Worm (Caenorhabditis elegans) whole organism, L4 larva: ENCODE results near the gene Y51B9A.7.

Experiments
- R02D3.7 ChIP-seq: fragments of 150-350 bp; sonication (generic microtip); optimal IDR thresholded peaks from 3 replicates; lab custom pipeline; 2014; ENCODE audit warnings: missing biosample characterization, missing genetic modification characterization
- T20F7.1 ChIP-seq: fragments of 200-800 bp; sonication (Bioruptor generic); optimal IDR thresholded peaks from 2 replicates; lab custom pipeline; 2018; ENCODE audit warnings: mild to moderate bottlenecking, missing genetic modification characterization, missing compliant biosample characterization
- T26A8.4 ChIP-seq: fragments of 200-800 bp; sonication (Bioruptor generic); IDR thresholded peaks from 2 replicates; pipeline ENCODE4 v1.3.6; 2022; ENCODE audit warnings: missing genetic modification characterization, missing compliant biosample characterization
- Y105C5A.15 ChIP-seq: fragments of 200-800 bp; sonication (Bioruptor generic); IDR thresholded peaks from 2 replicates; pipeline ENCODE4 v1.3.6; 2022; ENCODE audit warnings: missing genetic modification characterization, missing compliant biosample characterization
- Y48G9A.11 ChIP-seq: fragments of 200-800 bp; sonication (Bioruptor generic); IDR thresholded peaks from 2 replicates; pipeline ENCODE4 v1.3.6; 2022; ENCODE audit warnings: missing genetic modification reagents, missing genetic modification characterization, missing compliant biosample characterization
- Y5F2A.4 ChIP-seq: fragments of 200-800 bp; sonication (Bioruptor generic); optimal IDR thresholded peaks from 2 replicates; lab custom pipeline; 2018; ENCODE audit warnings: mild to moderate bottlenecking, missing genetic modification characterization, missing compliant biosample characterization
- Y75B8A.6 ChIP-seq: fragments of 200-800 bp; sonication (Bioruptor generic); IDR thresholded peaks from 2 replicates; pipeline ENCODE4 v1.3.6; 2022; ENCODE audit warnings: missing genetic modification reagents, missing genetic modification characterization, missing compliant biosample characterization
- attf-4 ChIP-seq: sonication (generic microtip); optimal IDR thresholded peaks from 3 replicates; lab custom pipeline; 2017; ENCODE audit warnings: missing biosample characterization, missing genetic modification characterization
- daf-16 ChIP-seq, 3 experiments: sonication (generic microtip); optimal IDR thresholded peaks; 2 replicates each; lab custom pipeline; 2016 to 2017; ENCODE audit warnings: missing genetic modification characterization in 3 of 3, missing genetic modification reagents in 3 of 3, mild to moderate bottlenecking in 2 of 3, missing compliant biosample characterization in 2 of 3, missing biosample characterization in 1 of 3, moderate library complexity in 1 of 3
- dmd-6 ChIP-seq: fragments of 200-800 bp; sonication (Bioruptor generic); IDR thresholded peaks from 2 replicates; pipeline ENCODE4 v1.3.6; 2022; ENCODE audit warnings: missing genetic modification reagents, missing genetic modification characterization, missing compliant biosample characterization
- dmd-8 ChIP-seq: fragments of 200-800 bp; sonication (Bioruptor generic); IDR thresholded peaks from 2 replicates; pipeline ENCODE4 v1.3.6; 2022; ENCODE audit warnings: missing genetic modification characterization, missing compliant biosample characterization
- dmd-9 ChIP-seq: fragments of 200-800 bp; sonication (Bioruptor generic); IDR thresholded peaks from 2 replicates; pipeline ENCODE4 v1.3.6; 2022; ENCODE audit warnings: missing genetic modification reagents, missing genetic modification characterization, missing compliant biosample characterization
- dpl-1 ChIP-seq: fragments of 150-350 bp; optimal IDR thresholded peaks from 2 replicates; lab custom pipeline; 2014; ENCODE audit warnings: missing biosample characterization, missing genetic modification reagents, missing genetic modification characterization
- dve-1 ChIP-seq: sonication (generic microtip); optimal IDR thresholded peaks from 2 replicates; lab custom pipeline; 2017; ENCODE audit warnings: antibody characterized with exemption, mild to moderate bottlenecking, missing genetic modification characterization, missing compliant biosample characterization; ENCODE audit not compliant: insufficient read depth
- egl-27 ChIP-seq: sonication (generic microtip); optimal IDR thresholded peaks from 3 replicates; lab custom pipeline; 2017; ENCODE audit warnings: missing biosample characterization, missing genetic modification reagents, missing genetic modification characterization
- gei-8 ChIP-seq: fragments of 200-800 bp; sonication (Bioruptor generic); optimal IDR thresholded peaks from 2 replicates; lab custom pipeline; 2018; ENCODE audit warnings: mild to moderate bottlenecking, missing genetic modification characterization, missing compliant biosample characterization
- hif-1 ChIP-seq, 2 experiments: sonication (generic microtip); optimal IDR thresholded peaks; 2 replicates each; lab custom pipeline; 2016 to 2017; ENCODE audit warnings: missing compliant biosample characterization in 2 of 2, missing genetic modification characterization in 2 of 2, missing genetic modification reagents in 2 of 2, missing genotype in 2 of 2, mild to moderate bottlenecking in 1 of 2
- hlh-11 ChIP-seq: fragments of 200-800 bp; sonication (Bioruptor generic); optimal IDR thresholded peaks from 2 replicates; lab custom pipeline; 2018; ENCODE audit warnings: mild to moderate bottlenecking, missing genetic modification characterization, missing compliant biosample characterization
- hlh-30 ChIP-seq: sonication (generic microtip); optimal IDR thresholded peaks from 2 replicates; lab custom pipeline; 2017; ENCODE audit warnings: antibody characterized with exemption, mild to moderate bottlenecking, missing genetic modification characterization, missing compliant biosample characterization; ENCODE audit not compliant: insufficient read depth
- hmg-1.1 ChIP-seq: fragments of 200-800 bp; sonication (Bioruptor generic); IDR thresholded peaks from 2 replicates; pipeline ENCODE4 v1.3.6; 2022; ENCODE audit warnings: missing genetic modification reagents, missing genetic modification characterization, missing compliant biosample characterization
- lin-1 ChIP-seq: fragments of 200-800 bp; sonication (Bioruptor generic); IDR thresholded peaks from 2 replicates; pipeline ENCODE4 v1.3.6; 2022; ENCODE audit warnings: missing genetic modification reagents, missing genetic modification characterization, missing compliant biosample characterization
- lin-38 ChIP-seq: fragments of 200-800 bp; sonication (Bioruptor generic); IDR thresholded peaks from 2 replicates; pipeline ENCODE4 v1.3.6; 2022; ENCODE audit warnings: missing genetic modification reagents, missing genetic modification characterization, missing compliant biosample characterization
- lin-39 ChIP-seq: fragments of 150-350 bp; optimal IDR thresholded peaks from 2 replicates; lab custom pipeline; 2014; ENCODE audit warnings: missing biosample characterization, missing genetic modification reagents, missing genetic modification characterization
- lsy-2 ChIP-seq, 2 experiments: fragments of 150-350 bp in 1 of 2; sonication (generic microtip) in 1 of 2; optimal IDR thresholded peaks; 2 replicates each; lab custom pipeline; 2014 to 2017; ENCODE audit warnings: missing biosample characterization in 2 of 2, missing genetic modification characterization in 2 of 2
- madf-5 ChIP-seq, 2 experiments: fragments of 200-800 bp; sonication (Bioruptor generic); IDR thresholded peaks; 2 replicates each; pipeline ENCODE4 v1.3.6; 2022; ENCODE audit warnings: missing compliant biosample characterization in 2 of 2, missing genetic modification characterization in 2 of 2
- mep-1 ChIP-seq: fragments of 150-350 bp; sonication (generic microtip); optimal IDR thresholded peaks from 3 replicates; lab custom pipeline; 2014; ENCODE audit warnings: missing biosample characterization, missing genetic modification characterization
- mes-2 ChIP-seq: sonication (generic microtip); optimal IDR thresholded peaks from 2 replicates; lab custom pipeline; 2016; ENCODE audit warnings: missing genotype, mild to moderate bottlenecking, missing genetic modification characterization, missing compliant biosample characterization; ENCODE audit not compliant: poor library complexity, severe bottlenecking
- nhr-102 ChIP-seq: sonication (generic microtip); optimal IDR thresholded peaks from 2 replicates; lab custom pipeline; 2016; ENCODE audit warnings: mild to moderate bottlenecking, missing genetic modification characterization, moderate library complexity, missing compliant biosample characterization
- nhr-11 ChIP-seq: fragments of 150-350 bp; optimal IDR thresholded peaks from 2 replicates; lab custom pipeline; 2014; ENCODE audit warnings: missing biosample characterization, missing genetic modification characterization
- nhr-25 ChIP-seq: sonication (generic microtip); optimal IDR thresholded peaks from 2 replicates; lab custom pipeline; 2017; ENCODE audit warnings: missing genetic modification characterization, mild to moderate bottlenecking, missing compliant biosample characterization, antibody characterized with exemption, moderate library complexity, borderline replicate concordance; ENCODE audit not compliant: insufficient read depth
- nhr-28 ChIP-seq: fragments of 150-350 bp; optimal IDR thresholded peaks from 2 replicates; lab custom pipeline; 2014; ENCODE audit warnings: missing biosample characterization, missing genetic modification characterization
- nhr-6 ChIP-seq: fragments of 150-350 bp; optimal IDR thresholded peaks from 2 replicates; lab custom pipeline; 2014; ENCODE audit warnings: missing biosample characterization, missing genetic modification characterization
- nhr-77 ChIP-seq: fragments of 150-350 bp; optimal IDR thresholded peaks from 2 replicates; lab custom pipeline; 2014; ENCODE audit warnings: missing biosample characterization, missing genetic modification characterization
- pha-4 ChIP-seq, 2 experiments: fragments of 150-350 bp in 1 of 2; fragments of 200-800 bp in 1 of 2; sonication (Bioruptor generic) in 1 of 2; IDR thresholded peaks in 1 of 2; optimal IDR thresholded peaks in 1 of 2; 2 replicates each; pipeline versions ENCODE4 v1.3.6 to Lab custom; 2014 to 2022; ENCODE audit warnings: missing genetic modification characterization in 2 of 2, missing genetic modification reagents in 2 of 2, missing biosample characterization in 1 of 2, missing compliant biosample characterization in 1 of 2
- php-3 ChIP-seq: fragments of 200-800 bp; sonication (Bioruptor generic); IDR thresholded peaks from 2 replicates; pipeline ENCODE4 v1.3.6; 2022; ENCODE audit warnings: missing genetic modification reagents, missing genetic modification characterization, missing compliant biosample characterization
- saeg-2 ChIP-seq: fragments of 200-800 bp; sonication (Bioruptor generic); IDR thresholded peaks from 2 replicates; pipeline ENCODE4 v1.3.6; 2022; ENCODE audit warnings: missing genetic modification reagents, missing genetic modification characterization, missing compliant biosample characterization
- set-16 ChIP-seq: fragments of 200-800 bp; sonication (Bioruptor generic); IDR thresholded peaks from 2 replicates; pipeline ENCODE4 v1.3.6; 2022; ENCODE audit warnings: missing genetic modification reagents, missing genetic modification characterization, missing compliant biosample characterization
- skn-1 ChIP-seq: fragments of 150-350 bp; optimal IDR thresholded peaks from 2 replicates; lab custom pipeline; 2014; ENCODE audit warnings: missing biosample characterization, missing genetic modification characterization
- tra-1 ChIP-seq: fragments of 200-800 bp; sonication (Bioruptor generic); IDR thresholded peaks from 2 replicates; pipeline ENCODE4 v1.3.6; 2022; ENCODE audit warnings: missing genetic modification reagents, missing genetic modification characterization, missing compliant biosample characterization
- unc-130 ChIP-seq: sonication (generic microtip); optimal IDR thresholded peaks from 2 replicates; lab custom pipeline; 2016; ENCODE audit warnings: missing genetic modification reagents, missing genetic modification characterization, missing compliant biosample characterization
- unc-62 ChIP-seq, 3 experiments: fragments of 150-350 bp in 1 of 3; sonication (generic microtip); optimal IDR thresholded peaks in 2 of 3; peaks in 1 of 3; 1 replicate in 1 of 3; 2 replicates in 2 of 3; lab custom pipeline; 2014 to 2017; ENCODE audit warnings: missing biosample characterization in 3 of 3, missing genetic modification characterization in 3 of 3, missing genetic modification reagents in 3 of 3, missing genotype in 1 of 3
- zag-1 ChIP-seq: fragments of 150-350 bp; optimal IDR thresholded peaks from 2 replicates; lab custom pipeline; 2014; ENCODE audit warnings: missing biosample characterization, missing genetic modification characterization
- ztf-7 ChIP-seq: fragments of 150-350 bp; optimal IDR thresholded peaks from 2 replicates; lab custom pipeline; 2014; ENCODE audit warnings: missing biosample characterization, missing genetic modification characterization

Y51B9A.7 gene

DNA sequence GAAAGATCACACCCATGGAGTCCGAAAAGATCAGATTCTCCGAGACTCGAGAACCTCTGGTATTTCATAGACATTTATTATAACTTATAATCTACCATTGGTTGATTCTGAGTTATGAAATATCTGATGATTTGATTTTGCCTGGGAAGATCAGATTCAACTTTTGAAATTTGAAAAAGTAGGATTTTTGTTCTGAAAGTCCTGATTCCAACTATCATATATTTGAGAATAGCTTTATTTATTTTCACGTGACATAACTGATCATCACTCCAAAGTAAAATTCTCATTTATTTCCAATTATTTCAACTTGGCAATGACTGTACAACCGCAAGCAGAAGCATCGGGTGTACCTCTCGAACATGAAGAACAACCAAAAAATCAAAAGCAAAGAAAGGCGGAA lies at the start of gene Y51B9A.7:
Y51B9A.7 (plus strand) TSS at position 301 of the 400 bp plus-strand sequence.
- TF ChIP-seq lin-1 (GFP tag; lab: Robert Waterston, UW) (no peak), Y75B8A.6 (GFP tag; lab: Robert Waterston, UW) (no peak), nhr-102 (tag; lab: Kevin White, UChicago) (no peak), unc-130 (GFP tag; lab: Kevin White, UChicago) (no peak), skn-1 (tag; lab: Kevin White, UChicago) (no peak)

DNA sequence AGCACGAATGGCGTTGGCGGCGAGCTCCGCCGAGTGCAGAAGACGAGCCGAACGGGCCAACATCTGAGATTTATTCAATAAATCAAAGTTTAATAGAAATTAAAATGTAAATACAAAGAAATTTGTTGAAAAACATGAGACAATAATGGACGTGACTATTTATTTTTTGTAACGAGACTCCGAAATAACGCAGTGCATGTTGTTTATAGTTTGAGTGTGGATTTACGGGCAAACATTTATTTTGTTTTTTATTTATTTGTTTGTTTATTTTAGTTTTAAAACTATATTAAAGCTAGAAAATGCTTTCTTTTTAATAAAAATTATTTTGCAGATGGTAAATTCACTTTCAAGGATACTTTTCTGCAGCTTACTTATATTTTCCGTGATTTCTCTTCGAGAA lies 47.2 kb upstream of the Y51B9A.7 start, which contains the start of the genes sdhb-1 and cup-15:
sdhb-1 (minus strand) TSS at position 63 of the 400 bp plus-strand sequence.
cup-15 (plus strand) TSS at position 332 of the 400 bp plus-strand sequence.
- TF ChIP-seq daf-16 (GFP tag; optimal IDR thresholded peaks at IDR 0.05; lab: Kevin White, UChicago) = no peak
- TF ChIP-seq daf-16 (tag; optimal IDR thresholded peaks at IDR 0.05; lab: Kevin White, UChicago) = peak; percentile 27
- peak; percentile 91 for TF ChIP-seq T20F7.1 (GFP tag; lab: Kevin White, UChicago)
- TF ChIP-seq R02D3.7 = peak; percentile 76
- no peak for TF ChIP-seq lin-1 (GFP tag; lab: Robert Waterston, UW)
- peak; percentile 3 for TF ChIP-seq nhr-77 (tag; lab: Kevin White, UChicago)
- TF ChIP-seq lsy-2 (tag; optimal IDR thresholded peaks at IDR 0.05; lab: Kevin White, UChicago) = peak in 1 of 2 experiments; percentile 41
- no peak for TF ChIP-seq gei-8 (GFP tag; lab: Kevin White, UChicago)
- TF ChIP-seq hlh-30 (tag; lab: Kevin White, UChicago) = peak; percentile 25
- TF ChIP-seq Y48G9A.11 (GFP tag; lab: Robert Waterston, UW) = peak; percentile 73
- TF ChIP-seq unc-130 (GFP tag; lab: Kevin White, UChicago) = no peak
- TF ChIP-seq hif-1 (tag; optimal IDR thresholded peaks at IDR 0.05; lab: Kevin White, UChicago) = peak in 1 of 2 experiments; percentile 88

DNA sequence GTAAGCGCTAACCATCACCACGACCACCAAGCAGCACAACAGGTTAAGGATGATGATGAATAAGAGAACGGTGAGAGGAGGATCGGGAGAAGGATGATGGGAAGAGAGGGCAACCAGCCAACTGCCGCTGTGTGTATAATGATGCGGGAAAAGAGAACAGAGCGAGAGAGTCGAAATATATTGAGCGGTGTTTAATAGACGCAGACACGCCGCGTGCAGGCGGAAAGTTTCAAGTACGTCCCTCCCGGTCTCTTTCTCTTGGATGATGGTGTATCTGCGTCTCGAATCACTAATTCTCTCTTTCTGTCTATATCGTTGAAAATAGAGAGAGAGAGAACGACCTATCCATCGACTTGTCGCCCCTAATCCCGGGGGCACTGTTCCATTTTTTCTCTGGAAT lies 43.1 kb upstream of the Y51B9A.7 start:
- TF ChIP-seq mes-2 (tag; lab: Kevin White, UChicago) (peak; percentile 19), set-16 (no peak), saeg-2 (no peak), php-3 (no peak), Y105C5A.15 (GFP tag; lab: Robert Waterston, UW) (no peak), mep-1 (tag; lab: Kevin White, UChicago) (peak; percentile 67), lin-39 (tag; lab: Kevin White, UChicago) (no peak), ztf-7 (peak; percentile 1), hif-1 (tag; optimal IDR thresholded peaks at IDR 0.05; lab: Kevin White, UChicago) (peak in 1 of 2 experiments; percentile 56), madf-5 (GFP tag; IDR thresholded peaks at IDR 0.05; lab: Robert Waterston, UW) (no peak), pha-4 (GFP tag; IDR thresholded peaks at IDR 0.05; lab: Robert Waterston, UW) (0 out of 2 replicates have a peak, but pooled peaks have one; percentile 30), pha-4 (tag; optimal IDR thresholded peaks at IDR 0.05; lab: Kevin White, UChicago) (no peak), unc-62 (GFP tag; optimal IDR thresholded peaks at IDR 0.05 in 1 of 2; lab: Kevin White, UChicago) (peak in 1 of 2 experiments; percentile 43), unc-62 (tag; optimal IDR thresholded peaks at IDR 0.05; lab: Kevin White, UChicago) (no peak), attf-4 (tag; lab: Kevin White, UChicago) (no peak), zag-1 (tag; lab: Kevin White, UChicago) (no peak), nhr-11 (tag; lab: Kevin White, UChicago) (peak; percentile 7), Y5F2A.4 (GFP tag; lab: Kevin White, UChicago) (no peak), nhr-28 (tag; lab: Kevin White, UChicago) (peak; percentile 71), dpl-1 (peak; percentile 19), dmd-9 (GFP tag; lab: Robert Waterston, UW) (no peak), nhr-6 (tag; lab: Kevin White, UChicago) (no peak), hlh-11 (tag; lab: Kevin White, UChicago) (peak; percentile 76), dmd-6 (GFP tag; lab: Robert Waterston, UW) (peak; percentile 28; the same call in 1 of the 2 replicates), egl-27 (tag; lab: Kevin White, UChicago) (no peak), dve-1 (tag; lab: Kevin White, UChicago) (peak; percentile 16), T26A8.4 (GFP tag; lab: Robert Waterston, UW) (0 out of 2 replicates have a peak, but pooled peaks have one; percentile 30), tra-1 (GFP tag; lab: Robert Waterston, UW) (no peak), nhr-25 (peak; percentile 21), lin-38 (GFP tag; lab: Robert Waterston, UW) (peak; percentile 35; the same call in 1 of the 2 replicates), dmd-8 (GFP tag; lab: Robert Waterston, UW) (no peak), lsy-2 (tag; optimal IDR thresholded peaks at IDR 0.05; lab: Kevin White, UChicago) (peak in 1 of 2 experiments; percentile 47), hmg-1.1 (GFP tag; lab: Robert Waterston, UW) (peak; percentile 78)
